Worm (Caenorhabditis elegans): Measurements from ENCODE around the gene vav-1.

ce11 chrX:9226904-9227303 is 5.0 kb downstream of the vav-1 start:
- TF ChIP-seq W03F9.2 (tag; optimal IDR thresholded peaks at IDR 0.05) (no peak), him-1 (tag; optimal IDR thresholded peaks at IDR 0.05) (no peak)
